Worm (Caenorhabditis elegans): ENCODE results near the gene inos-1.

- TF ChIP-seq ztf-29 (GFP tag; IDR thresholded peaks at IDR 0.05) (no peak), cog-1 (tag; optimal IDR thresholded peaks at IDR 0.05) (no peak), flt-1 (GFP tag; IDR thresholded peaks at IDR 0.05) (no peak), ztf-23 (GFP tag; IDR thresholded peaks at IDR 0.05) (no peak), med-1 (GFP tag; optimal IDR thresholded peaks at IDR 0.05; ENCODE audit: insufficient read depth) (no peak), klf-2 (GFP tag; conservative IDR thresholded peaks at IDR 0.05) (no peak)
These were observed 18.8 kb downstream of the inos-1 start, which contains the start of the genes sfxn-1.4 and C47D12.4 for ce11 chrII:11681136-11681824.
